Worm (Caenorhabditis elegans) whole organism, L1 larva: Measurements from ENCODE around the gene C16C10.9.

Experiments
- lin-39 ChIP-seq: fragments of 150-350 bp; optimal IDR thresholded peaks from 2 replicates; lab custom pipeline; 2014; ENCODE audit warnings: missing biosample characterization, missing genetic modification reagents, missing genetic modification characterization
- mab-9 ChIP-seq: fragments of 200-800 bp; sonication (Bioruptor generic); IDR thresholded peaks from 2 replicates; pipeline ENCODE4 v1.3.6; 2022; ENCODE audit warnings: missing genetic modification reagents, missing genetic modification characterization, missing compliant biosample characterization
- nhr-11 ChIP-seq: fragments of 150-350 bp; optimal IDR thresholded peaks from 2 replicates; lab custom pipeline; 2014; ENCODE audit warnings: missing biosample characterization, missing genetic modification characterization
- nhr-28 ChIP-seq: fragments of 150-350 bp; optimal IDR thresholded peaks from 2 replicates; lab custom pipeline; 2014; ENCODE audit warnings: missing biosample characterization, missing genetic modification characterization
- nhr-76 ChIP-seq: sonication (generic microtip); optimal IDR thresholded peaks from 2 replicates; lab custom pipeline; 2017; ENCODE audit warnings: missing biosample characterization, missing genetic modification characterization
- ztf-11 ChIP-seq, 2 experiments: sonication (generic microtip); optimal IDR thresholded peaks; 2 replicates each; lab custom pipeline; 2016 to 2017; ENCODE audit warnings: missing genetic modification characterization in 2 of 2, missing biosample characterization in 1 of 2, missing compliant biosample characterization in 1 of 2

DNA sequence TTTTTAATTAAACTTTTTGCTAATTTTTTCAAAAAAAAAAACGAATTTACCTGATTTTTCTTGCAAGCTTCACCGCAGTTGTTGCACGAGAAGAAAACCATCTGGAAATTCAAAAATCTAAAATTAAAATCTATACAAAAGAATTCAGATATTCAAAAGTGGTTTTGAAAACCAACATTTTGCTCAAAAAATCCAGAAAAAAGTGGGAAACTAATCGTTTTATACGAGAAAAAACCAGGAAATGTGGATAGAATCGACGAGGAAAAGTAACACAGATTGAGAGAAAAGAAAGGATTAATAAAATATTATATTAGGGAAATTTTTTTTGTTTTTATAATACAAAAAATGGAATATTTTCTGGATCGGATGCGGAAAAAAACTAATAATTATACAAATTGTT, 6.9 kb upstream of the C16C10.9 start, which contains the start of gene C16C10.8:
- TF ChIP-seq nhr-76 (tag; lab: Kevin White, UChicago), result no peak
- no peak for TF ChIP-seq lin-39 (tag; lab: Kevin White, UChicago)
- no peak for TF ChIP-seq mab-9 (GFP tag; lab: Robert Waterston, UW)
- no peak for TF ChIP-seq nhr-28 (tag; lab: Kevin White, UChicago)
- TF ChIP-seq nhr-11 (tag; lab: Kevin White, UChicago), result no peak
- TF ChIP-seq ztf-11 (tag; optimal IDR thresholded peaks at IDR 0.05; lab: Kevin White, UChicago), result no peak
